Fruit fly (Drosophila melanogaster) S2 (cell line): Measurements from ENCODE around the gene CG42673.

Experiments used
- CG8478 ChIP-seq: fragments of >200 bp; optimal IDR thresholded peaks from 2 replicates; lab custom pipeline; 2018
- CTCF ChIP-seq, 2 experiments: fragments of >200 bp; optimal IDR thresholded peaks; 2 replicates each; lab custom pipeline; 2018

- TF ChIP-seq CG8478 (no peak), CTCF (optimal IDR thresholded peaks at IDR 0.05; lab: Kevin White, UChicago) (no peak)
Measured at dm6 chr3L:9509037-9509830, 37.8 kb upstream of the CG42673 start, which contains the start of gene CG3408.
